Worm (Caenorhabditis elegans): ENCODE results near the gene W08E12.8.
"Not testable (repeated sequence)": the region's sequence is repeated elsewhere in the genome, so short reads cannot be mapped to it uniquely, and the experiment has no call there.

The W08E12.8 gene

DNA sequence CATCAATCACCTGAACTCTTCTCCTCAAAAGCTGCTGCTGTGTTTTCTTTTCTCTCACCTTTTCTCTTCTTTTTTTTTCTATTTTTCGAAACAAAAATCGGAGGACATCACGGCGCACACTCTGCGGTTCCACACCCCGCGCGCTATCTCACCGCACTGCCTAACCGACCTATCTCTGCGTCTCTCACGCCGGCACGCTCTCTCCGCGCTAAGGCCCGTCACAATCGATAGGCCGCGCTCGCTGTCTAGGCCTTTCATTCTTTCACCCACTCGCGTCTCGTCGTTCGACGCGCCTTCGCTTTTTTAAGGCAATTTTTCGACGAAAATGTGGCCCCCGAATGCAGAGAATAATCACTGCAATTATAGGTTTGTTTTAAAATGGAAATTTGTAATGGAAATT, 19.1 kb downstream of the W08E12.8 start, which contains the start of gene zip-11 (continued):
- peak in 1 of 2 experiments; percentile 63 for TF ChIP-seq mdl-1 (tag; optimal IDR thresholded peaks at IDR 0.05)
- TF ChIP-seq sma-9 (GFP tag; optimal IDR thresholded peaks at IDR 0.05): peak; percentile 43
- no peak for TF ChIP-seq sma-9 (tag; optimal IDR thresholded peaks at IDR 0.05)
- no peak for TF ChIP-seq sem-4 (tag; optimal IDR thresholded peaks at IDR 0.05)
- TF ChIP-seq ztf-4 (tag; optimal IDR thresholded peaks at IDR 0.05): no peak
- TF ChIP-seq lin-39 (tag; optimal IDR thresholded peaks at IDR 0.05): no peak
- no peak for TF ChIP-seq elt-3 (tag; optimal IDR thresholded peaks at IDR 0.05)
- TF ChIP-seq mab-5 (tag; optimal IDR thresholded peaks at IDR 0.05): peak; percentile 32
- no peak for TF ChIP-seq nhr-12 (tag; optimal IDR thresholded peaks at IDR 0.05)
- TF ChIP-seq alr-1 (tag; optimal IDR thresholded peaks at IDR 0.05): no peak
- no peak for TF ChIP-seq egl-27 (tag; optimal IDR thresholded peaks at IDR 0.05)
- peak; percentile 58 for TF ChIP-seq nhr-21 (tag; optimal IDR thresholded peaks at IDR 0.05)
- no peak for TF ChIP-seq nhr-237 (tag; optimal IDR thresholded peaks at IDR 0.05)
- no peak for TF ChIP-seq nhr-77 (tag; optimal IDR thresholded peaks at IDR 0.05)
- no peak for TF ChIP-seq unc-39 (tag; optimal IDR thresholded peaks at IDR 0.05)
- no peak for TF ChIP-seq nhr-10 (tag; optimal IDR thresholded peaks at IDR 0.05)
- TF ChIP-seq elt-1 (tag; optimal IDR thresholded peaks at IDR 0.05): no peak
- no peak for TF ChIP-seq zag-1 (tag; optimal IDR thresholded peaks at IDR 0.05)
- peak; percentile 21 for TF ChIP-seq fos-1 (tag; optimal IDR thresholded peaks at IDR 0.05)
- TF ChIP-seq lsy-2 (tag; optimal IDR thresholded peaks at IDR 0.05): peak; percentile 51 to 77
- TF ChIP-seq dmd-4 (tag; optimal IDR thresholded peaks at IDR 0.05): no peak
- no peak for TF ChIP-seq nhr-6 (tag; optimal IDR thresholded peaks at IDR 0.05)
- TF ChIP-seq nhr-129 (tag; optimal IDR thresholded peaks at IDR 0.05): peak; percentile 32
- TF ChIP-seq gmeb-1 (tag; optimal IDR thresholded peaks at IDR 0.05): peak; percentile 64
- no peak for TF ChIP-seq nhr-23 (tag; optimal IDR thresholded peaks at IDR 0.05)
- peak; percentile 13 for TF ChIP-seq crh-2 (tag; optimal IDR thresholded peaks at IDR 0.05)

- peak; percentile 30 for TF ChIP-seq gmeb-1 (tag; optimal IDR thresholded peaks at IDR 0.05)
- peak; percentile 48 for TF ChIP-seq sma-9 (GFP tag; optimal IDR thresholded peaks at IDR 0.05)
- not testable (repeated sequence) for TF ChIP-seq sma-9 (tag; optimal IDR thresholded peaks at IDR 0.05)
- TF ChIP-seq lsy-2 (tag; optimal IDR thresholded peaks at IDR 0.05): peak; percentile 83 to 94
- peak; percentile 46 for TF ChIP-seq F13H6.1 (tag; optimal IDR thresholded peaks at IDR 0.05)
- peak; percentile 6 for TF ChIP-seq fos-1 (tag; optimal IDR thresholded peaks at IDR 0.05)
- peak; percentile 62 for TF ChIP-seq nhr-25 (tag; optimal IDR thresholded peaks at IDR 0.05)
- TF ChIP-seq crh-2 (tag; optimal IDR thresholded peaks at IDR 0.05): peak; percentile 41
- peak; percentile 36 for TF ChIP-seq lin-13 (GFP tag; optimal IDR thresholded peaks at IDR 0.05)
- TF ChIP-seq nhr-21 (tag; optimal IDR thresholded peaks at IDR 0.05): peak; percentile 34
- peak; percentile 67 for TF ChIP-seq sma-3 (GFP tag; optimal IDR thresholded peaks at IDR 0.05)
- peak; percentile 16 for TF ChIP-seq nhr-129 (tag; optimal IDR thresholded peaks at IDR 0.05)
Measured at ce11 chrIV:3313311-3313710, 21.1 kb downstream of the W08E12.8 start.

DNA sequence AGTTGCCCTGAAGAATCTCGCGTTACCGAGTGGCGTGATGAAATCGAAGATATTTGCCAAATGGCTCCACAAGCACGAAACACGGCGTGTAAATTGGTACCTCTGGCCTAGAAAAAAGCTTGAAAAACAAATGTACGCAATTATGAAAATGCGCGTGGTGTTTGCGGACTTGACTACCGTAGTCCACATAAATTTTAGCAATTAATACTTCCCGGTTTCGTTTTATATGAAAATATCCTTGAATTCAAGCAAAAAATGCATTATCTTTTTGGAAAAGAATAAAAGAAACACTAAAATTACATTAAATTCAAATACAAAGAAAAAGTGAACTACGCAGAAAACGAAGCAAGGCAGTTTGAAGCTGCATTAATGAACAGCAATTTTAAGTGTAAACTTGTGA, 21.9 kb downstream of the W08E12.8 start:
- TF ChIP-seq lsy-2 (tag; optimal IDR thresholded peaks at IDR 0.05): peak in 1 of 2 experiments; percentile 44

- TF ChIP-seq ztf-1 (GFP tag; conservative IDR thresholded peaks at IDR 0.05); lsy-2 (tag; optimal IDR thresholded peaks at IDR 0.05); egl-27 (tag; optimal IDR thresholded peaks at IDR 0.05): not testable (repeated sequence)
Measured at ce11 chrIV:3331758-3332157, 39.6 kb downstream of the W08E12.8 start, which contains the start of gene F42A6.5. Gene F42A6.5, minus strand, starts transcription at chrIV:3331858.

DNA sequence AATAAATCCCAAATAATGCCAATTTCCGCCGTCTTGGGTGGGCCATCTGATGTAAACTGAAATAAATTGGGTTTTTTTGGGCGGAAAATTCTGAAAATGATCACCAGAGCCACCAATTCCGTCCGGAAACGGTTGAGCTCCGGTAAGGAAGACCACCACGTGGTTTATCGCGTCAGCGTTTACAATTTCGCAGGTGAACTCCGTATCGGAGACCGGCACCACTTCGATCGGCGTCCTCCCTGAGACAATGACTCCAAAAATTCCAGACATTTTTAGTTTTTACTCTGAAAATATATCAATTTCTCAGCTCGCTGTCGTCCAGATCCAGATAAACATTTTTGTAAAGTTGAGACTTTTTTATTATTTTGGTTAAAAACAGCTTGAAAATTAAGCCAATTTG, 44.4 kb downstream of the W08E12.8 start, which contains the start of gene F42A6.6:
TSS of gene F42A6.6 (minus strand) at position 289 of the 400 bp plus-strand sequence.
- TF ChIP-seq Y55F3AM.14 (GFP tag; optimal IDR thresholded peaks at IDR 0.05): no peak
- TF ChIP-seq F13H6.1 (tag; optimal IDR thresholded peaks at IDR 0.05): no peak
- peak; percentile 72 for TF ChIP-seq ama-1 (optimal IDR thresholded peaks at IDR 0.05)
- TF ChIP-seq sem-4 (tag; optimal IDR thresholded peaks at IDR 0.05): peak; percentile 4
- peak in 1 of 2 experiments; percentile 33 for TF ChIP-seq lsy-2 (tag; optimal IDR thresholded peaks at IDR 0.05)
- peak; percentile 13 for TF ChIP-seq lin-13 (GFP tag; optimal IDR thresholded peaks at IDR 0.05)
- no peak for TF ChIP-seq ceh-82 (tag; optimal IDR thresholded peaks at IDR 0.05)
- TF ChIP-seq elt-3 (tag; optimal IDR thresholded peaks at IDR 0.05): no peak
- peak; percentile 39 for TF ChIP-seq gmeb-1 (tag; optimal IDR thresholded peaks at IDR 0.05)
- no peak for TF ChIP-seq lin-11 (tag; optimal IDR thresholded peaks at IDR 0.05)
- peak; percentile 29 for TF ChIP-seq sma-9 (GFP tag; optimal IDR thresholded peaks at IDR 0.05)
- no peak for TF ChIP-seq sma-9 (tag; optimal IDR thresholded peaks at IDR 0.05)
- peak; percentile 11 for TF ChIP-seq nhr-21 (tag; optimal IDR thresholded peaks at IDR 0.05)

Data from whole organism, L2 larva.